Fruit fly (Drosophila melanogaster) whole organism, embryonic: Measurements from ENCODE around the gene CG4461.

ENCODE experiments used
- Ada2b ChIP-seq: fragments of 200-800 bp; sonication (Bioruptor generic); IDR thresholded peaks from 2 replicates; pipeline ENCODE4 v1.3.6; 2022; ENCODE audit warnings: missing biosample characterization, missing genetic modification characterization
- BEAF-32 ChIP-seq: fragments of 200-800 bp; sonication (Bioruptor generic); optimal IDR thresholded peaks from 3 replicates; lab custom pipeline; 2017; ENCODE audit warnings: missing biosample characterization, missing genetic modification characterization, mild to moderate bottlenecking, moderate library complexity, missing genetic modification reagents
- CG10654 ChIP-seq: fragments of 200-800 bp; sonication (Bioruptor generic); optimal IDR thresholded peaks from 2 replicates; lab custom pipeline; 2016; ENCODE audit warnings: missing biosample characterization, missing genetic modification characterization
- CG12104 ChIP-seq: fragments of 200-800 bp; sonication (Bioruptor generic); optimal IDR thresholded peaks from 3 replicates; lab custom pipeline; 2016; ENCODE audit warnings: missing biosample characterization, missing genetic modification characterization
- CG12236 ChIP-seq: fragments of 200-800 bp; sonication (Bioruptor generic); optimal IDR thresholded peaks from 2 replicates; lab custom pipeline; 2016; ENCODE audit warnings: missing biosample characterization, missing genetic modification characterization
- CG12391 ChIP-seq: fragments of 200-800 bp; sonication (Bioruptor generic); optimal IDR thresholded peaks from 3 replicates; lab custom pipeline; 2018; ENCODE audit warnings: missing biosample characterization, mild to moderate bottlenecking, missing genetic modification characterization, moderate library complexity
- CG12659 ChIP-seq: fragments of 200-800 bp; sonication (Bioruptor generic); optimal IDR thresholded peaks from 3 replicates; lab custom pipeline; 2017; ENCODE audit warnings: mild to moderate bottlenecking, missing biosample characterization, missing genetic modification reagents, missing genetic modification characterization
- CG14860 ChIP-seq: fragments of 200-800 bp; sonication (Bioruptor generic); IDR thresholded peaks from 3 replicates; pipeline ENCODE4 v1.3.6; 2022; ENCODE audit warnings: missing biosample characterization, missing genetic modification characterization; ENCODE audit not compliant: partially characterized antibody
- CG15514 ChIP-seq: fragments of 200-800 bp; sonication (Bioruptor generic); optimal IDR thresholded peaks from 3 replicates; lab custom pipeline; 2017; ENCODE audit warnings: missing biosample characterization, missing genetic modification characterization, mild to moderate bottlenecking, moderate library complexity, missing genetic modification reagents
- CG17385 ChIP-seq: fragments of 200-800 bp; sonication (Bioruptor generic); optimal IDR thresholded peaks from 3 replicates; lab custom pipeline; 2018; ENCODE audit warnings: missing biosample characterization, mild to moderate bottlenecking, missing genetic modification characterization
- CG2116 ChIP-seq: fragments of 200-800 bp; sonication (Bioruptor generic); optimal IDR thresholded peaks from 3 replicates; lab custom pipeline; 2018; ENCODE audit warnings: missing biosample characterization, mild to moderate bottlenecking, missing genetic modification characterization
- CG2120 ChIP-seq: fragments of 200-800 bp; sonication (Bioruptor generic); optimal IDR thresholded peaks from 3 replicates; lab custom pipeline; 2016; ENCODE audit warnings: missing biosample characterization, missing genetic modification characterization
- CG31441 ChIP-seq: fragments of 200-800 bp; sonication (Bioruptor generic); IDR thresholded peaks from 2 replicates; pipeline ENCODE4 v1.3.6; 2022; ENCODE audit warnings: missing biosample characterization, missing genetic modification characterization
- CG33557 ChIP-seq: fragments of 200-800 bp; sonication (Bioruptor generic); optimal IDR thresholded peaks from 2 replicates; lab custom pipeline; 2019; ENCODE audit warnings: missing biosample characterization, mild to moderate bottlenecking, missing genetic modification characterization, moderate library complexity
- CG34376 ChIP-seq: fragments of 200-800 bp; sonication (Bioruptor generic); optimal IDR thresholded peaks from 2 replicates; lab custom pipeline; 2018; ENCODE audit warnings: missing biosample characterization, mild to moderate bottlenecking, missing genetic modification characterization
- CG8089 ChIP-seq: fragments of 200-800 bp; sonication (Bioruptor generic); optimal IDR thresholded peaks from 3 replicates; lab custom pipeline; 2016; ENCODE audit warnings: missing biosample characterization, missing genetic modification characterization
- CG8290 ChIP-seq, 3 experiments: fragments of 200-800 bp; sonication (Bioruptor generic); optimal IDR thresholded peaks; 2 replicates each; lab custom pipeline; 2016 to 2019; ENCODE audit warnings: missing biosample characterization in 3 of 3, missing genetic modification characterization in 3 of 3, mild to moderate bottlenecking in 2 of 3, moderate library complexity in 1 of 3
- CG9727 ChIP-seq: fragments of 200-800 bp; sonication (Bioruptor generic); optimal IDR thresholded peaks from 3 replicates; lab custom pipeline; 2017; ENCODE audit warnings: missing biosample characterization, mild to moderate bottlenecking, missing genetic modification characterization
- Dref ChIP-seq: fragments of 200-800 bp; sonication (Bioruptor generic); IDR thresholded peaks from 2 replicates; pipeline ENCODE4 v1.3.6; 2022; ENCODE audit warnings: missing biosample characterization, missing genetic modification characterization
- ERR ChIP-seq: fragments of 200-800 bp; sonication (Bioruptor generic); optimal IDR thresholded peaks from 2 replicates; lab custom pipeline; 2016; ENCODE audit warnings: missing biosample characterization, missing genetic modification characterization
- Fer2 ChIP-seq: fragments of 200-800 bp; sonication (Bioruptor generic); optimal IDR thresholded peaks from 2 replicates; lab custom pipeline; 2018; ENCODE audit warnings: missing biosample characterization, mild to moderate bottlenecking, missing genetic modification characterization, moderate library complexity
- Fer3 ChIP-seq: fragments of 200-800 bp; sonication (Bioruptor generic); optimal IDR thresholded peaks from 2 replicates; lab custom pipeline; 2018; ENCODE audit warnings: missing biosample characterization, mild to moderate bottlenecking, missing genetic modification characterization, moderate library complexity
- Hr78 ChIP-seq, 2 experiments: fragments of 200-800 bp in 1 of 2; fragments of >200 bp in 1 of 2; sonication (Bioruptor generic) in 1 of 2; optimal IDR thresholded peaks; 2 replicates each; lab custom pipeline; 2017 to 2019; ENCODE audit warnings: missing biosample characterization in 2 of 2, missing genetic modification characterization in 2 of 2, mild to moderate bottlenecking in 1 of 2, moderate library complexity in 1 of 2
- Myb ChIP-seq: fragments of 200-800 bp; sonication (Bioruptor generic); optimal IDR thresholded peaks from 2 replicates; lab custom pipeline; 2016; ENCODE audit warnings: missing biosample characterization, missing genetic modification characterization
- Oli ChIP-seq: fragments of 200-800 bp; sonication (Bioruptor generic); optimal IDR thresholded peaks from 2 replicates; lab custom pipeline; 2018; ENCODE audit warnings: missing biosample characterization, mild to moderate bottlenecking, missing genetic modification characterization, moderate library complexity
- Pdp1 ChIP-seq, 2 experiments: fragments of 200-800 bp; sonication (Bioruptor generic); optimal IDR thresholded peaks; 3 replicates each; lab custom pipeline; 2016; ENCODE audit warnings: missing biosample characterization in 2 of 2, missing genetic modification characterization in 2 of 2, mild to moderate bottlenecking in 1 of 2, moderate library complexity in 1 of 2
- Sox102F ChIP-seq: fragments of 200-800 bp; sonication (Bioruptor generic); optimal IDR thresholded peaks from 2 replicates; lab custom pipeline; 2018; ENCODE audit warnings: missing biosample characterization, mild to moderate bottlenecking, missing genetic modification characterization, moderate library complexity
- Spps ChIP-seq: fragments of 200-800 bp; sonication (Bioruptor generic); optimal IDR thresholded peaks from 2 replicates; lab custom pipeline; 2018; ENCODE audit warnings: missing biosample characterization, mild to moderate bottlenecking, missing genetic modification characterization
- amos ChIP-seq: fragments of 200-800 bp; sonication (Bioruptor generic); IDR thresholded peaks from 2 replicates; pipeline ENCODE4 v1.3.6; 2022; ENCODE audit warnings: missing biosample characterization, missing genetic modification characterization; ENCODE audit not compliant: partially characterized antibody
- bigmax ChIP-seq: fragments of 200-800 bp; sonication (Bioruptor generic); optimal IDR thresholded peaks from 2 replicates; lab custom pipeline; 2018; ENCODE audit warnings: missing biosample characterization, mild to moderate bottlenecking, missing genetic modification characterization
- cg ChIP-seq: fragments of 200-800 bp; sonication (Bioruptor generic); optimal IDR thresholded peaks from 3 replicates; lab custom pipeline; 2019; ENCODE audit warnings: missing biosample characterization, mild to moderate bottlenecking, missing genetic modification characterization, moderate library complexity
- crol ChIP-seq: fragments of 200-800 bp; sonication (Bioruptor generic); IDR thresholded peaks from 2 replicates; pipeline ENCODE4 v1.3.6; 2022; ENCODE audit warnings: missing biosample characterization, missing genetic modification characterization
- danr ChIP-seq: fragments of 200-800 bp; sonication (Bioruptor generic); IDR thresholded peaks from 2 replicates; pipeline ENCODE4 v1.3.6; 2022; ENCODE audit warnings: missing biosample characterization, missing genetic modification characterization
- eyg ChIP-seq: fragments of 200-800 bp; sonication (Bioruptor generic); optimal IDR thresholded peaks from 3 replicates; lab custom pipeline; 2016; ENCODE audit warnings: missing biosample characterization, missing genetic modification characterization
- fd64A ChIP-seq: fragments of 200-800 bp; sonication (Bioruptor generic); optimal IDR thresholded peaks from 3 replicates; lab custom pipeline; 2018; ENCODE audit warnings: missing biosample characterization, mild to moderate bottlenecking, missing genetic modification characterization
- gce ChIP-seq: fragments of 200-800 bp; sonication (Bioruptor generic); IDR thresholded peaks from 3 replicates; pipeline ENCODE4 v1.3.6; 2022; ENCODE audit warnings: missing biosample characterization, missing genetic modification characterization
- gro ChIP-seq: fragments of 200-800 bp; sonication (Bioruptor generic); optimal IDR thresholded peaks from 2 replicates; lab custom pipeline; 2016; ENCODE audit warnings: missing biosample characterization, missing genetic modification characterization
- gt ChIP-seq: fragments of 200-800 bp; sonication (Bioruptor generic); IDR thresholded peaks from 2 replicates; pipeline ENCODE4 v1.3.6; 2022; ENCODE audit warnings: missing biosample characterization, missing genetic modification characterization
- hbn ChIP-seq: fragments of 200-800 bp; sonication (Bioruptor generic); IDR thresholded peaks from 2 replicates; pipeline ENCODE4 v1.3.6; 2022; ENCODE audit warnings: missing biosample characterization, missing genetic modification characterization; ENCODE audit not compliant: partially characterized antibody
- her ChIP-seq: fragments of 200-800 bp; sonication (Bioruptor generic); optimal IDR thresholded peaks from 2 replicates; lab custom pipeline; 2016; ENCODE audit warnings: missing biosample characterization, missing genetic modification characterization
- jing ChIP-seq: fragments of 200-800 bp; sonication (Bioruptor generic); optimal IDR thresholded peaks from 2 replicates; lab custom pipeline; 2018; ENCODE audit warnings: missing biosample characterization, mild to moderate bottlenecking, missing genetic modification characterization
- mirr ChIP-seq: fragments of 200-800 bp; sonication (Bioruptor generic); optimal IDR thresholded peaks from 3 replicates; lab custom pipeline; 2018; ENCODE audit warnings: missing biosample characterization, mild to moderate bottlenecking, missing genetic modification characterization
- nau ChIP-seq: fragments of 200-800 bp; sonication (Bioruptor generic); optimal IDR thresholded peaks from 3 replicates; lab custom pipeline; 2017; ENCODE audit warnings: missing biosample characterization, mild to moderate bottlenecking, missing genetic modification characterization, missing genetic modification reagents
- pros ChIP-seq: fragments of 200-800 bp; sonication (Bioruptor generic); optimal IDR thresholded peaks from 3 replicates; lab custom pipeline; 2019; ENCODE audit warnings: missing biosample characterization, mild to moderate bottlenecking, missing genetic modification characterization, moderate library complexity
- slbo ChIP-seq: fragments of 200-800 bp; sonication (Bioruptor generic); IDR thresholded peaks from 2 replicates; pipeline ENCODE4 v1.3.6; 2022; ENCODE audit warnings: missing biosample characterization, missing genetic modification characterization
- sug ChIP-seq: fragments of 200-800 bp; optimal IDR thresholded peaks from 2 replicates; lab custom pipeline; 2019; ENCODE audit warnings: missing biosample characterization, mild to moderate bottlenecking, missing genetic modification characterization, moderate library complexity
- toy ChIP-seq: fragments of 200-800 bp; sonication (Bioruptor generic); IDR thresholded peaks from 2 replicates; pipeline ENCODE4 v1.3.6; 2022; ENCODE audit warnings: missing biosample characterization, missing genetic modification characterization
- ttk ChIP-seq: fragments of 200-800 bp; sonication (Bioruptor generic); IDR thresholded peaks from 2 replicates; pipeline ENCODE4 v2.1.2; 2022; ENCODE audit warnings: missing biosample characterization, missing genetic modification characterization
- zfh2 ChIP-seq: fragments of 200-800 bp; sonication (Bioruptor generic); optimal IDR thresholded peaks from 2 replicates; lab custom pipeline; 2016; ENCODE audit warnings: missing biosample characterization, missing genetic modification characterization

CG4461 gene

DNA sequence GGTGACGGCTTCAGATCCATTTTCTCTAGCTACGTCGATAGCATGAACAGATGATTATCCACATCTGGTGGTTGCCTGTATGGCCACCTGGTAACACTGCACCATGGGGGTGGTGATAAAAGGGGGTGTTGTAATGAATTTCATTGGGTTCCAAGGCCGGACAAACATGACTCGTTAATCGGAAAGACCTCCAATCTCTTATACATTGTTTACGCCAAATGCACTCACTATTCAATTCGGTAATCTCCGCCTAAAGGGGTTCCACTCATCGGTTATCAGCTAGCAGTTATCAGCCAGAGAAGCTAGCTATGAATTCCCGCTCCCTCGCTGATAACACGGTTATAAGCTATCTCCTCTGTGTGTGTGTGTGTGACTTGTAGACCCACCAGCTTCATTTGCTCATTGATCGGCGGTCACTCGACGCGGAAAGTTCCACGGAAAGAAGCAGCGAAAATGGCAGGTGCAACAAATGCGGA lies 15.0 kb upstream of the CG4461 start, which contains the start of gene Pdxk (continued):
- TF ChIP-seq CG15514 (GFP tag; lab: Kevin White, UChicago) (peak; percentile 92), CG8290 (GFP tag; optimal IDR thresholded peaks at IDR 0.05; lab: Kevin White, UChicago) (no peak), CG8290 (tag; optimal IDR thresholded peaks at IDR 0.05; lab: Kevin White, UChicago) (peak in 1 of 2 experiments; percentile 67), amos (GFP tag; lab: Robert Waterston, UW) (0 out of 2 replicates have a peak, but pooled peaks have one; percentile 24), mirr (GFP tag; lab: Kevin White, UChicago) (peak; percentile 96), jing (GFP tag; lab: Kevin White, UChicago) (no peak), Fer2 (no peak), zfh2 (no peak), crol (GFP tag; lab: Robert Waterston, UW) (peak; percentile 78), Fer3 (tag; lab: Kevin White, UChicago) (peak; percentile 22), Sox102F (GFP tag; lab: Kevin White, UChicago) (no peak), hbn (GFP tag; lab: Robert Waterston, UW) (0 out of 2 replicates have a peak, but pooled peaks have one; percentile 22), gro (GFP tag; lab: Kevin White, UChicago) (peak; percentile 0), CG2120 (peak; percentile 30), CG12659 (GFP tag; lab: Kevin White, UChicago) (peak; percentile 47), bigmax (GFP tag; lab: Kevin White, UChicago) (no peak), fd64A (peak; percentile 40), gt (GFP tag; lab: Robert Waterston, UW) (no peak), cg (GFP tag; lab: Kevin White, UChicago) (peak; percentile 74), CG8089 (no peak), Dref (GFP tag; lab: Robert Waterston, UW) (peak; percentile 67), CG33557 (GFP tag; lab: Kevin White, UChicago) (no peak), ERR (peak; percentile 19), BEAF-32 (peak; percentile 38), CG12391 (tag; lab: Kevin White, UChicago) (peak; percentile 31), CG12104 (GFP tag; lab: Kevin White, UChicago) (no peak), Ada2b (GFP tag; lab: Robert Waterston, UW) (no peak), nau (GFP tag; lab: Kevin White, UChicago) (peak; percentile 46), CG34376 (GFP tag; lab: Kevin White, UChicago) (peak; percentile 93), Oli (tag; lab: Kevin White, UChicago) (no peak), her (GFP tag; lab: Kevin White, UChicago) (no peak), toy (GFP tag; lab: Robert Waterston, UW) (no peak), sug (peak; percentile 94), CG14860 (no peak), CG9727 (GFP tag; lab: Kevin White, UChicago) (no peak), danr (no peak), Pdp1 (GFP tag; optimal IDR thresholded peaks at IDR 0.05; lab: Kevin White, UChicago) (peak in 1 of 2 experiments; percentile 91), CG17385 (peak; percentile 32), Hr78 (GFP tag; optimal IDR thresholded peaks at IDR 0.05; lab: Kevin White, UChicago) (peak in 1 of 2 experiments; percentile 65), gce (GFP tag; lab: Robert Waterston, UW) (peak; percentile 46; the same call in 1 of the 3 replicates), ttk (GFP tag; lab: Robert Waterston, UW) (peak; percentile 39; the same call in 1 of the 2 replicates), Myb (GFP tag; lab: Kevin White, UChicago) (peak; percentile 15), pros (GFP tag; lab: Kevin White, UChicago) (peak; percentile 42), slbo (GFP tag; lab: Robert Waterston, UW) (peak; percentile 5; the same call in 1 of the 2 replicates), eyg (GFP tag; lab: Kevin White, UChicago) (no peak), CG31441 (GFP tag; lab: Robert Waterston, UW) (0 out of 2 replicates have a peak, but pooled peaks have one; percentile 21), CG12236 (GFP tag; lab: Kevin White, UChicago) (no peak), Spps (tag; lab: Kevin White, UChicago) (no peak), CG2116 (GFP tag; lab: Kevin White, UChicago) (peak; percentile 35), CG10654 (GFP tag; lab: Kevin White, UChicago) (no peak)
